Fruit fly (Drosophila melanogaster): Measurements from ENCODE around the gene snRNP-U1-C.
A peak's percentile ranks its signal among the peaks of the same experiment; 100 is the strongest.

snRNP-U1-C gene

DNA sequence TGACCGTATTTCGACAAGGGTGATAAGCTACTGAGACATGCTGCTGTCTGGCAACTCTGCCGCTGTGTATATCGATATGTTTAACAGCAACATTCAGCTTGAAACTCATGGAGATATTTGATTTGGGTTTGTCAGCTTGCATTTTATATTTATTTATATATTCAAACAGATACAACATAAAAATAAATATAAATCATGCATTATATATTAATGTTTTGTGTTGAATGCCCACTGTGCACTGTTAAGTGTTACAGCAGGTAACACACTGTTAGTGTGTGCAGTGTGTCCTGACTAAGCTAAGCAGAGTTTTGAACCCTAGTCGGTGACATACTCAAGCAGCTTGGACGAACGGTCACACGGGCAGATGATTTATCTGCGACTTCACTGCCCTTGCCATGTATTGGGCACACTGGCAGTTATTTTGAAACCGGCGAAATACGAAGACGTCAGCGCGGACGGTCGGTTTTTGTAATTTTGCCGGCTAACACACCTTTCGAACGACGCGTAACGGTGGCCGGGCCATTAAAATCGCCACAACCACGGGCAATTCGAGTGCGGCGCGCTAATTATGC lies at the start of gene snRNP-U1-C, which contains the start of gene gukh (continued):
- TF ChIP-seq CG7372 (GFP tag; IDR thresholded peaks at IDR 0.05), result peak; percentile 88
- TF ChIP-seq CG6654 (GFP tag; optimal IDR thresholded peaks at IDR 0.05), result no peak
- TF ChIP-seq CG13624 (GFP tag; optimal IDR thresholded peaks at IDR 0.05), result peak; percentile 39
- peak; percentile 78 for TF ChIP-seq ranshi (GFP tag; IDR thresholded peaks at IDR 0.05)
- TF ChIP-seq CG7928 (GFP tag; optimal IDR thresholded peaks at IDR 0.05), result peak; percentile 29
- no peak for TF ChIP-seq pros (GFP tag; optimal IDR thresholded peaks at IDR 0.05)
- peak; percentile 75 for TF ChIP-seq CG18011 (GFP tag; optimal IDR thresholded peaks at IDR 0.05)
- peak; percentile 0 for TF ChIP-seq CG10431 (GFP tag; optimal IDR thresholded peaks at IDR 0.05)
- TF ChIP-seq dm (GFP tag; optimal IDR thresholded peaks at IDR 0.05), result peak; percentile 45
- TF ChIP-seq CG5953 (GFP tag; IDR thresholded peaks at IDR 0.05), result peak; percentile 85
- TF ChIP-seq CG1647 (GFP tag; optimal IDR thresholded peaks at IDR 0.05), result no peak
- peak; percentile 66 for TF ChIP-seq CG16815 (GFP tag; optimal IDR thresholded peaks at IDR 0.05)
- TF ChIP-seq CG12219 (GFP tag; optimal IDR thresholded peaks at IDR 0.05), result peak; percentile 61
- TF ChIP-seq hbn (GFP tag; IDR thresholded peaks at IDR 0.05; ENCODE audit: partially characterized antibody), result peak; percentile 69; the same call in 1 of the 2 replicates
- peak; percentile 89 for TF ChIP-seq NfI (GFP tag; optimal IDR thresholded peaks at IDR 0.05)
- peak; percentile 89 for TF ChIP-seq CG10366 (GFP tag; IDR thresholded peaks at IDR 0.05)
- TF ChIP-seq Dip2 (GFP tag; IDR thresholded peaks at IDR 0.05), result no peak
- peak; percentile 84 for TF ChIP-seq CG11085 (GFP tag; IDR thresholded peaks at IDR 0.05)
- peak; percentile 81 for TF ChIP-seq az2 (GFP tag; optimal IDR thresholded peaks at IDR 0.05)
- TF ChIP-seq prd (optimal IDR thresholded peaks at IDR 0.05), result no peak
- TF ChIP-seq prd (GFP tag; IDR thresholded peaks at IDR 0.05), result peak; percentile 89
- TF ChIP-seq CG31388 (GFP tag; optimal IDR thresholded peaks at IDR 0.05), result no peak
- peak; percentile 56; the same call in 1 of the 3 replicates for TF ChIP-seq C15 (GFP tag; IDR thresholded peaks at IDR 0.05)
- TF ChIP-seq CG12071 (GFP tag; optimal IDR thresholded peaks at IDR 0.05), result no peak
- peak; percentile 77 for TF ChIP-seq Blimp-1 (GFP tag; optimal IDR thresholded peaks at IDR 0.05)
- TF ChIP-seq PHDP (tag; optimal IDR thresholded peaks at IDR 0.05), result peak; percentile 90
- TF ChIP-seq CG16779 (GFP tag; IDR thresholded peaks at IDR 0.05), result peak; percentile 79
- no peak for TF ChIP-seq CG7963 (GFP tag; IDR thresholded peaks at IDR 0.05; ENCODE audit: partially characterized antibody)
- TF ChIP-seq sob (GFP tag; IDR thresholded peaks at IDR 0.05), result peak; percentile 83
- TF ChIP-seq Chrac-16 (GFP tag; optimal IDR thresholded peaks at IDR 0.05), result peak; percentile 82
- peak; percentile 28 for TF ChIP-seq CG17912 (GFP tag; optimal IDR thresholded peaks at IDR 0.05)
- no peak for TF ChIP-seq CG12744 (GFP tag; optimal IDR thresholded peaks at IDR 0.05)
- TF ChIP-seq rib (GFP tag; IDR thresholded peaks at IDR 0.05), result peak; percentile 35; the same call in 1 of the 2 replicates
- peak; percentile 45; the same call in 1 of the 3 replicates for TF ChIP-seq zen2 (GFP tag; IDR thresholded peaks at IDR 0.05; ENCODE audit: partially characterized antibody)
- peak; percentile 45 for TF ChIP-seq bab2 (GFP tag; optimal IDR thresholded peaks at IDR 0.05)
- TF ChIP-seq CG1792 (GFP tag; optimal IDR thresholded peaks at IDR 0.05), result no peak
- TF ChIP-seq slbo (GFP tag; IDR thresholded peaks at IDR 0.05), result peak; percentile 95
- peak; percentile 29; the same call in 1 of the 3 replicates for TF ChIP-seq gce (GFP tag; IDR thresholded peaks at IDR 0.05)
- TF ChIP-seq CG42726 (GFP tag; IDR thresholded peaks at IDR 0.05; ENCODE audit: partially characterized antibody), result peak; percentile 55
- TF ChIP-seq CG3995 (GFP tag; optimal IDR thresholded peaks at IDR 0.05), result peak; percentile 25
- peak; percentile 52 for TF ChIP-seq CG1529 (GFP tag; optimal IDR thresholded peaks at IDR 0.05)
- TF ChIP-seq Hr3 (GFP tag; optimal IDR thresholded peaks at IDR 0.05), result peak; percentile 80
- TF ChIP-seq gt (GFP tag; IDR thresholded peaks at IDR 0.05), result peak; percentile 12; the same call in 1 of the 2 replicates
- peak; percentile 84 for TF ChIP-seq dysf (GFP tag; IDR thresholded peaks at IDR 0.05)
- peak; percentile 93 for TF ChIP-seq vvl (GFP tag; IDR thresholded peaks at IDR 0.05)
- peak; percentile 87 for TF ChIP-seq B-H2 (GFP tag; optimal IDR thresholded peaks at IDR 0.05)
- no peak for TF ChIP-seq CG10274 (GFP tag; optimal IDR thresholded peaks at IDR 0.05)
- TF ChIP-seq crp (GFP tag; optimal IDR thresholded peaks at IDR 0.05), result peak in 1 of 2 experiments; percentile 58
- TF ChIP-seq CG1024 (GFP tag; IDR thresholded peaks at IDR 0.05), result peak; percentile 29; the same call in 1 of the 2 replicates
- peak; percentile 94 for TF ChIP-seq CG9932 (GFP tag; IDR thresholded peaks at IDR 0.05)

All from whole organism, embryonic.